Worm (Caenorhabditis elegans) whole organism, midembryonic: Measurements from ENCODE around the gene F13A2.2.
"Not testable (repeated sequence)": the region's sequence is repeated elsewhere in the genome, so short reads cannot be mapped to it uniquely, and the experiment has no call there.

Source experiments
- flt-1 ChIP-seq: fragments of 200-800 bp; sonication (Bioruptor generic); IDR thresholded peaks from 2 replicates; pipeline ENCODE4 v1.3.6; 2022; ENCODE audit warnings: missing genetic modification characterization, missing compliant biosample characterization
- klf-2 ChIP-seq: fragments of 200-800 bp; sonication (Bioruptor generic); conservative IDR thresholded peaks from 2 replicates; pipeline ENCODE4 v1.3.6; 2022; ENCODE audit warnings: missing genetic modification reagents, missing genetic modification characterization, missing compliant biosample characterization

DNA sequence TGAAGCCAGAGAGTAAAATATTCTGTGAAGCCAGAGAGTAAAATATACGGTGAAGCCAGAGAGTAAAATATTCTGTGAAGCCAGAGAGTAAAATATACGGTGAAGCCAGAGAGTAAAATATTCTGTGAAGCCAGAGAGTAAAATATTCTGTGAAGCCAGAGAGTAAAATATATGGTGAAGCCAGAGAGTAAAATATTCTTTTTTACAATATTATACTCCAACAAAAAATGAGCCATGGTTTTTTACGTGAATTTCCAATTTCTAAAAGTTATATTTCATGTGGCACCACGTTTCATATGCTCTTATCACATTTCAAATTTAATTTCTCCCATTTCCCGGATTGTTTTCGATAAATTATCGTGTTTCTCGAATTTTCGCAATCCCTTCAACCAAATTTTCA is 47.9 kb downstream of the F13A2.2 start, which contains the start of gene irld-1:
- TF ChIP-seq flt-1, klf-2 (GFP tag; lab: Robert Waterston, UW): not testable (repeated sequence)
